Fruit fly (Drosophila melanogaster) whole organism, embryonic: ENCODE results near the gene Prx5.

ENCODE experiments used
- CG10959 ChIP-seq: fragments of 200-800 bp; sonication (Bioruptor generic); IDR thresholded peaks from 2 replicates; pipeline ENCODE4 v1.3.6; 2022; ENCODE audit warnings: missing biosample characterization, missing genetic modification characterization
- CG12744 ChIP-seq: fragments of 200-800 bp; sonication (Bioruptor generic); optimal IDR thresholded peaks from 2 replicates; lab custom pipeline; 2016; ENCODE audit warnings: missing biosample characterization, missing genetic modification characterization
- Six4 ChIP-seq: fragments of 200-800 bp; sonication (Bioruptor generic); optimal IDR thresholded peaks from 2 replicates; lab custom pipeline; 2016; ENCODE audit warnings: missing biosample characterization, missing genetic modification characterization
- gt ChIP-seq: fragments of 200-800 bp; sonication (Bioruptor generic); IDR thresholded peaks from 2 replicates; pipeline ENCODE4 v1.3.6; 2022; ENCODE audit warnings: missing biosample characterization, missing genetic modification characterization
- her ChIP-seq: fragments of 200-800 bp; sonication (Bioruptor generic); optimal IDR thresholded peaks from 2 replicates; lab custom pipeline; 2016; ENCODE audit warnings: missing biosample characterization, missing genetic modification characterization
- prd ChIP-seq, 3 experiments: fragments of >200 bp in 2 of 3; fragments of 200-800 bp in 1 of 3; sonication (Bioruptor generic) in 1 of 3; optimal IDR thresholded peaks in 2 of 3; IDR thresholded peaks in 1 of 3; 2 replicates in 2 of 3; 3 replicates in 1 of 3; pipeline versions ENCODE4 v1.3.6 to Lab custom; 2017 to 2022; ENCODE audit warnings: missing biosample characterization in 1 of 3, missing genetic modification characterization in 1 of 3
- tup ChIP-seq: fragments of 200-800 bp; sonication (Bioruptor generic); optimal IDR thresholded peaks from 2 replicates; lab custom pipeline; 2016; ENCODE audit warnings: missing biosample characterization, mild to moderate bottlenecking, missing genetic modification characterization, moderate library complexity

dm6 chr3R:18158401-18158800 lies 8.7 kb downstream of the Prx5 start, which contains the start of gene CG14315:
- no peak for TF ChIP-seq her
- no peak for TF ChIP-seq CG10959 (GFP tag; lab: Robert Waterston, UW)
- no peak for TF ChIP-seq gt (GFP tag; lab: Robert Waterston, UW)
- TF ChIP-seq prd (optimal IDR thresholded peaks at IDR 0.05; lab: Kevin White, UChicago) = no peak
- TF ChIP-seq prd (GFP tag; IDR thresholded peaks at IDR 0.05; lab: Robert Waterston, UW) = no peak
- no peak for TF ChIP-seq Six4 (GFP tag; lab: Kevin White, UChicago)
- TF ChIP-seq tup (GFP tag; lab: Kevin White, UChicago) = no peak
- TF ChIP-seq CG12744 (GFP tag; lab: Kevin White, UChicago) = no peak
